Worm (Caenorhabditis elegans): ENCODE results near the gene tbc-1.

tbc-1 gene

ce11 chrX:14920880-14921279, 49.7 kb upstream of the tbc-1 start:
- TF ChIP-seq sma-3 (GFP tag; optimal IDR thresholded peaks at IDR 0.05) (no peak), F13H6.1 (tag; optimal IDR thresholded peaks at IDR 0.05) (no peak), fos-1 (tag; optimal IDR thresholded peaks at IDR 0.05) (no peak), ZK546.5 (tag; optimal IDR thresholded peaks at IDR 0.05) (no peak), sma-9 (GFP tag; optimal IDR thresholded peaks at IDR 0.05) (no peak), sma-9 (tag; optimal IDR thresholded peaks at IDR 0.05) (no peak), ceh-82 (tag; optimal IDR thresholded peaks at IDR 0.05) (no peak), mdl-1 (tag; optimal IDR thresholded peaks at IDR 0.05) (no peak), ztf-4 (tag; optimal IDR thresholded peaks at IDR 0.05) (no peak), blmp-1 (tag; optimal IDR thresholded peaks at IDR 0.05; ENCODE audit: insufficient read depth) (no peak)

ce11 chrX:14922758-14923157, 47.8 kb upstream of the tbc-1 start:
- TF ChIP-seq mab-5 (tag; optimal IDR thresholded peaks at IDR 0.05) = no peak
- TF ChIP-seq C34F6.9 (tag; optimal IDR thresholded peaks at IDR 0.05) = no peak
- no peak for TF ChIP-seq elt-1 (tag; optimal IDR thresholded peaks at IDR 0.05)
- no peak for TF ChIP-seq sma-3 (GFP tag; optimal IDR thresholded peaks at IDR 0.05)
- TF ChIP-seq nhr-12 (tag; optimal IDR thresholded peaks at IDR 0.05) = no peak
- no peak for TF ChIP-seq ama-1 (optimal IDR thresholded peaks at IDR 0.05)
- TF ChIP-seq fos-1 (tag; optimal IDR thresholded peaks at IDR 0.05) = no peak
- no peak for TF ChIP-seq ZK546.5 (tag; optimal IDR thresholded peaks at IDR 0.05)
- TF ChIP-seq nhr-25 (tag; optimal IDR thresholded peaks at IDR 0.05) = no peak
- no peak for TF ChIP-seq R02D3.7 (tag; optimal IDR thresholded peaks at IDR 0.05)
- no peak for TF ChIP-seq ztf-11 (tag; optimal IDR thresholded peaks at IDR 0.05)
- no peak for TF ChIP-seq egl-27 (tag; optimal IDR thresholded peaks at IDR 0.05)
- TF ChIP-seq F13H6.1 (tag; optimal IDR thresholded peaks at IDR 0.05) = no peak
- no peak for TF ChIP-seq lin-39 (tag; optimal IDR thresholded peaks at IDR 0.05)
- TF ChIP-seq nhr-77 (tag; optimal IDR thresholded peaks at IDR 0.05) = no peak
- TF ChIP-seq mdl-1 (tag; optimal IDR thresholded peaks at IDR 0.05) = no peak
- no peak for TF ChIP-seq unc-39 (tag; optimal IDR thresholded peaks at IDR 0.05)
- TF ChIP-seq nhr-129 (tag; optimal IDR thresholded peaks at IDR 0.05) = no peak
- TF ChIP-seq Y55F3AM.14 (GFP tag; optimal IDR thresholded peaks at IDR 0.05) = no peak

ce11 chrX:14928854-14929253, 41.7 kb upstream of the tbc-1 start, which contains the start of gene ntr-2:
Gene ntr-2 (minus strand): TSS chrX:14928954.
- TF ChIP-seq ceh-82 (tag; optimal IDR thresholded peaks at IDR 0.05) (no peak), ZK546.5 (tag; optimal IDR thresholded peaks at IDR 0.05) (no peak), blmp-1 (tag; optimal IDR thresholded peaks at IDR 0.05; ENCODE audit: insufficient read depth) (no peak), mbf-1 (tag; optimal IDR thresholded peaks at IDR 0.05) (no peak), elt-3 (tag; optimal IDR thresholded peaks at IDR 0.05) (no peak)

- TF ChIP-seq ztf-4 (tag; optimal IDR thresholded peaks at IDR 0.05) = no peak
- no peak for TF ChIP-seq peb-1 (tag; optimal IDR thresholded peaks at IDR 0.05)
- TF ChIP-seq nhr-129 (tag; optimal IDR thresholded peaks at IDR 0.05) = no peak
- no peak for TF ChIP-seq ceh-82 (tag; optimal IDR thresholded peaks at IDR 0.05)
- no peak for TF ChIP-seq dmd-4 (tag; optimal IDR thresholded peaks at IDR 0.05)
- no peak for TF ChIP-seq crh-2 (tag; optimal IDR thresholded peaks at IDR 0.05)
- TF ChIP-seq mab-5 (tag; optimal IDR thresholded peaks at IDR 0.05) = no peak
- no peak for TF ChIP-seq nhr-6 (tag; optimal IDR thresholded peaks at IDR 0.05)
- TF ChIP-seq ceh-16 (tag; optimal IDR thresholded peaks at IDR 0.05) = no peak
- no peak for TF ChIP-seq nhr-10 (tag; optimal IDR thresholded peaks at IDR 0.05)
- no peak for TF ChIP-seq sma-3 (GFP tag; optimal IDR thresholded peaks at IDR 0.05)
- TF ChIP-seq C34F6.9 (tag; optimal IDR thresholded peaks at IDR 0.05) = no peak
- TF ChIP-seq mbf-1 (tag; optimal IDR thresholded peaks at IDR 0.05) = no peak
- no peak for TF ChIP-seq aly-2 (tag; optimal IDR thresholded peaks at IDR 0.05)
- TF ChIP-seq ZK546.5 (tag; optimal IDR thresholded peaks at IDR 0.05) = no peak
- TF ChIP-seq nhr-77 (tag; optimal IDR thresholded peaks at IDR 0.05) = no peak
- TF ChIP-seq lsy-2 (tag; optimal IDR thresholded peaks at IDR 0.05) = no peak
- TF ChIP-seq nhr-237 (tag; optimal IDR thresholded peaks at IDR 0.05) = no peak
- no peak for TF ChIP-seq zag-1 (tag; optimal IDR thresholded peaks at IDR 0.05)
- TF ChIP-seq nhr-12 (tag; optimal IDR thresholded peaks at IDR 0.05) = no peak
Measured at ce11 chrX:14929512-14929911, 41.0 kb upstream of the tbc-1 start.

ce11 chrX:14931443-14931842, 39.1 kb upstream of the tbc-1 start:
- TF ChIP-seq aly-2 (tag; optimal IDR thresholded peaks at IDR 0.05) (no peak), nhr-11 (tag; optimal IDR thresholded peaks at IDR 0.05) (no peak), zag-1 (tag; optimal IDR thresholded peaks at IDR 0.05) (no peak), mdl-1 (tag; optimal IDR thresholded peaks at IDR 0.05) (no peak), R02D3.7 (tag; optimal IDR thresholded peaks at IDR 0.05) (no peak), nhr-6 (tag; optimal IDR thresholded peaks at IDR 0.05) (no peak), elt-3 (tag; optimal IDR thresholded peaks at IDR 0.05) (no peak), unc-62 (GFP tag; optimal IDR thresholded peaks at IDR 0.05) (no peak), dmd-4 (tag; optimal IDR thresholded peaks at IDR 0.05) (no peak), nhr-21 (tag; optimal IDR thresholded peaks at IDR 0.05) (no peak), ZK546.5 (tag; optimal IDR thresholded peaks at IDR 0.05) (no peak), nhr-237 (tag; optimal IDR thresholded peaks at IDR 0.05) (no peak), sma-3 (GFP tag; optimal IDR thresholded peaks at IDR 0.05) (no peak)

Measured in whole organism, L2 larva.